Worm (Caenorhabditis elegans): ENCODE measurements around the gene chdh-1.

chdh-1 gene

DNA sequence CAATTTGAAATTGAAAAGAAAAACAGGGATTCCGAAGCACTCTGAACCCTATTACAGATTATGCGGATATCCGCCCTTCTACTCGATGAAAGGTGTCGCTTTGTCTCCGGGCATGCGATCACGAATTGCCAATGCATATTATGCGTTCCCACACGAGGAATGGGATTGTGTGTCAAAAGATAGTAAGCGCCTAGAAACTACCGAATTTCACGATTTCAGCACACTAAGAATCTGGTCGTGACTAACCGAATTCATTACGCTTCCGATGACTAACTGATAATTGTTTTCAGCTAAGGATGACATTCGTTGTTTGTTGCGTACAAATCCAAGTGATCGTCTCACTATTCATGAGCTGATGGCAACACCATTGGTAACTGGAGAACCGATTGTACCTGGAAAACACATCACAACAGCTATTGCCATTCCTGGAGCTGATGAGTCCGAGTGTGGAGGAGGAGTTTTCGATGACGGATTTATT lies 47.6 kb upstream of the chdh-1 start:
- peak; percentile 20 for TF ChIP-seq ztf-4 (tag; optimal IDR thresholded peaks at IDR 0.05)
- no peak for TF ChIP-seq fos-1 (tag; optimal IDR thresholded peaks at IDR 0.05)
- TF ChIP-seq ceh-28 (tag; optimal IDR thresholded peaks at IDR 0.05), result no peak
- no peak for TF ChIP-seq nhr-76 (tag; optimal IDR thresholded peaks at IDR 0.05)
- no peak for TF ChIP-seq mdl-1 (tag; optimal IDR thresholded peaks at IDR 0.05)
- TF ChIP-seq nhr-43 (tag; optimal IDR thresholded peaks at IDR 0.05; ENCODE audit: poor library complexity, severe bottlenecking), result peak; percentile 69
- TF ChIP-seq nfya-1 (tag; optimal IDR thresholded peaks at IDR 0.05; ENCODE audit: insufficient read depth), result no peak
- peak; percentile 92 for TF ChIP-seq ama-1 (optimal IDR thresholded peaks at IDR 0.05)
- no peak for TF ChIP-seq nhr-237 (tag; optimal IDR thresholded peaks at IDR 0.05)
- no peak for TF ChIP-seq mml-1 (tag; optimal IDR thresholded peaks at IDR 0.05)
- TF ChIP-seq lin-39 (tag; optimal IDR thresholded peaks at IDR 0.05), result peak; percentile 32
- TF ChIP-seq nhr-25 (tag; optimal IDR thresholded peaks at IDR 0.05), result peak; percentile 79

DNA sequence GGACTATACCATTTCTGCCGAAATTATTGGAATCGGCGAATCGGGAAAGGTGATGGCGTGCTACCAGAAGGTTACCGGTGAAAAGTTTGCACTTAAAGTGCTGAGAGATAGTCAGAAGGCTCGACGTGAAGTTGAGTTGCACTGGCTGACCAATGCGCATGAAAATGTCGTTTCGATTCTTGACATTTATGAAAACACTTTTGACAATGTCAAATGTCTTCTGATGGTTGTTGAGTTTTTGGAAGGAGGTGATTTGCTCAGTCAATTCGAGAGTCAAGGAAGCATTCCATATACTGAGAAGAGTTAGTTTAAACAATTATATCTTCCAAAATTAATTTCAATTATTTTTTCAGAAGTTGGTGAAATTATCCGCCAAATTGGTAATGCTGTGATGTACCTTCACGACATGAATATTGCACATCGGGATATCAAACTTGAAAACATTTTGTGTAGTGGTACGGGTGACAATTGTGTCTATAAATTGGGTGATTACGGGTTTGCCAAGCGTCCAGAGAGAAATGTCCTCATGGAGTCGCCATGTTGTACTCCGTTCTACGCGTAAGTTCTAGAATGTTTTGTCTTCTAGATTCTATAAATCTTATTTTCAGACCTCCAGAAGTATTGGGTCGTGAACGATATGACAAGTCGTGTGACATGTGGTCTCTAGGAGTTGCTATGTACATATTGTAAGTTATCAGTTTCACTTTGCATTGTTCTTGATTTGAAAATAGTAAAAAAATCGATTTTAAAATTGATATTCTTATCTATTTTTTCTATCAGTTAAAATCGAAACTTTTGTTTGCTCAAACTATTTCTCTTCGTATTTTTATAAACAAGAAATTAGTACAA lies 46.9 kb upstream of the chdh-1 start:
- TF ChIP-seq mml-1 (tag; optimal IDR thresholded peaks at IDR 0.05) (no peak), snpc-4 (tag; optimal IDR thresholded peaks at IDR 0.05) (no peak), nhr-43 (tag; optimal IDR thresholded peaks at IDR 0.05; ENCODE audit: poor library complexity, severe bottlenecking) (peak; percentile 72), unc-39 (tag; optimal IDR thresholded peaks at IDR 0.05) (no peak), ztf-4 (tag; optimal IDR thresholded peaks at IDR 0.05) (no peak), pha-4 (tag; optimal IDR thresholded peaks at IDR 0.05) (peak; percentile 58), skn-1 (tag; optimal IDR thresholded peaks at IDR 0.05) (no peak), ama-1 (optimal IDR thresholded peaks at IDR 0.05) (peak; percentile 97), R02D3.7 (tag; optimal IDR thresholded peaks at IDR 0.05) (no peak), nhr-25 (tag; optimal IDR thresholded peaks at IDR 0.05) (peak; percentile 6)

DNA sequence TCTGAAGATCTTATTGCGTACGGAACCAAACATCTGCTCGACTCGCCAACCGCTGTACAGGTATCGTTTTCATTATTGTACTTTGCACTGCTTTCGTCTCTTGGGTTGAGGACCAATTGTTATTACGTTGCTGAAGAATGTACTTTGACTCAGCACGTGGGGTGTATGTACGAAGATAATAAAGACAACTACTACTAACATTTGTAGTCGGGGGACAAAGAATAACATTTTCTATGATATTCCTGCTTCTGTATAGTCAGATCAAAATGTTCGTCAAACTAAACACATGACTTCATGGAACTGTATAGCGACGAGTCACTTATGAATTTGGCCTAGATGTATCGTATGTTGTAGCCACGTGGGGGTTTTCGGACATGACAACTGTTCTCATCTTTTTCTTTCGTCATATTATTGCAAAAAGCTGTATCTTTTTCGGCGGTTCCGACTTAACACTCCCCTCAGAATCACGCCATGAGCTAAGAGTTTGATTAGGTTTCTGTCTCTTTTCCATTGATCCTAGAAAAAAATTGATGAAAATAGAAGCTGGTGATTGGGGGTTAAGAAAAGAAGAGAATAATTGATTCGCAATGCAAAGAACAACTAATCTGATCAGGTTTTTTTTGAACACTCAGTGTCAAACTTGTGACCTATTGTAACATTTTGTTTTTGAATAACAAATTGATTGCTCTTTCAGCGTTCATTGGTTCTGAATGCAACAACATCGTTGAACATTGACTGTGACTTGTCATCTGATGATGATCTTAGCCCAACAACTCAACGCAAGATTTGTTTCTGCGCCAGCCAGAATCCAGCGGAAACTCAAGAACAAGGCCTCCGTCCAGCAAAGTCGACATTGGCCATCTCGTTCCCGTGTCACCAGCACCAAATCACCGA lies 46.1 kb upstream of the chdh-1 start:
- TF ChIP-seq jun-1 (tag; optimal IDR thresholded peaks at IDR 0.05) (peak; percentile 20), lsy-12 (tag; optimal IDR thresholded peaks at IDR 0.05) (no peak), nhr-12 (tag; optimal IDR thresholded peaks at IDR 0.05) (no peak), nhr-23 (tag; optimal IDR thresholded peaks at IDR 0.05) (peak; percentile 67), ama-1 (optimal IDR thresholded peaks at IDR 0.05) (peak; percentile 96), lin-39 (tag; optimal IDR thresholded peaks at IDR 0.05) (peak; percentile 47), mdl-1 (tag; optimal IDR thresholded peaks at IDR 0.05) (peak; percentile 14), fkh-10 (GFP tag; optimal IDR thresholded peaks at IDR 0.05) (no peak), ceh-28 (tag; optimal IDR thresholded peaks at IDR 0.05) (no peak), lin-15B (tag; optimal IDR thresholded peaks at IDR 0.05) (no peak), nhr-77 (tag; optimal IDR thresholded peaks at IDR 0.05) (no peak), ztf-4 (tag; optimal IDR thresholded peaks at IDR 0.05) (peak; percentile 4), elt-2 (tag; optimal IDR thresholded peaks at IDR 0.05) (peak; percentile 24), nhr-25 (tag; optimal IDR thresholded peaks at IDR 0.05) (peak; percentile 85), ceh-16 (tag; optimal IDR thresholded peaks at IDR 0.05) (no peak), ceh-9 (tag; optimal IDR thresholded peaks at IDR 0.05) (no peak), tbx-2 (tag; optimal IDR thresholded peaks at IDR 0.05) (no peak), fos-1 (tag; optimal IDR thresholded peaks at IDR 0.05) (no peak), elt-3 (tag; optimal IDR thresholded peaks at IDR 0.05) (no peak), pha-4 (tag; optimal IDR thresholded peaks at IDR 0.05) (peak; percentile 41), zag-1 (tag; optimal IDR thresholded peaks at IDR 0.05) (no peak), nhr-28 (tag; optimal IDR thresholded peaks at IDR 0.05) (no peak), nhr-76 (tag; optimal IDR thresholded peaks at IDR 0.05) (no peak), elt-1 (tag; optimal IDR thresholded peaks at IDR 0.05) (no peak), egl-27 (tag; optimal IDR thresholded peaks at IDR 0.05) (no peak), daf-12 (tag; optimal IDR thresholded peaks at IDR 0.05) (no peak), unc-39 (tag; optimal IDR thresholded peaks at IDR 0.05) (no peak), skn-1 (tag; optimal IDR thresholded peaks at IDR 0.05) (no peak), nhr-43 (tag; optimal IDR thresholded peaks at IDR 0.05; ENCODE audit: poor library complexity, severe bottlenecking) (peak; percentile 36), nfya-1 (tag; optimal IDR thresholded peaks at IDR 0.05; ENCODE audit: insufficient read depth) (peak; percentile 37), fkh-2 (tag; optimal IDR thresholded peaks at IDR 0.05) (no peak), ztf-11 (tag; optimal IDR thresholded peaks at IDR 0.05) (no peak), R02D3.7 (tag; optimal IDR thresholded peaks at IDR 0.05) (no peak), nhr-11 (tag; optimal IDR thresholded peaks at IDR 0.05) (no peak), pqm-1 (tag; optimal IDR thresholded peaks at IDR 0.05) (peak; percentile 3), eor-1 (tag; optimal IDR thresholded peaks at IDR 0.05) (no peak), nhr-237 (tag; optimal IDR thresholded peaks at IDR 0.05) (no peak)
